Fruit fly (Drosophila melanogaster): ENCODE measurements around the gene RhoL.

RhoL gene

dm6 chr3R:9448320-9448719, 54.1 kb downstream of the RhoL start:
- peak; percentile 28 for TF ChIP-seq CG34376 (GFP tag; optimal IDR thresholded peaks at IDR 0.05)
- TF ChIP-seq CG12659 (GFP tag; optimal IDR thresholded peaks at IDR 0.05): peak; percentile 7
- TF ChIP-seq BtbVII (GFP tag; optimal IDR thresholded peaks at IDR 0.05): peak; percentile 41
- TF ChIP-seq CG14965 (GFP tag; optimal IDR thresholded peaks at IDR 0.05; ENCODE audit: borderline replicate concordance): no peak
- no peak for TF ChIP-seq zfh1 (GFP tag; IDR thresholded peaks at IDR 0.05)
- no peak for TF ChIP-seq CG2116 (GFP tag; optimal IDR thresholded peaks at IDR 0.05)
- peak; percentile 9 for TF ChIP-seq Meics (GFP tag; optimal IDR thresholded peaks at IDR 0.05)
- no peak for TF ChIP-seq CG2120 (GFP tag; optimal IDR thresholded peaks at IDR 0.05)
- TF ChIP-seq ATbp (GFP tag; optimal IDR thresholded peaks at IDR 0.05): peak; percentile 52
- TF ChIP-seq CG34224 (GFP tag; IDR thresholded peaks at IDR 0.05; ENCODE audit: partially characterized antibody): no peak
- TF ChIP-seq CG17385 (GFP tag; optimal IDR thresholded peaks at IDR 0.05): no peak
- TF ChIP-seq Awh (GFP tag; IDR thresholded peaks at IDR 0.05): 0 out of 2 replicates have a peak, but pooled peaks have one; percentile 15
- no peak for TF ChIP-seq hkb (optimal IDR thresholded peaks at IDR 0.05)
- TF ChIP-seq hkb (GFP tag; IDR thresholded peaks at IDR 0.05): peak; percentile 32; the same call in 1 of the 2 replicates
- no peak for TF ChIP-seq CG4820 (GFP tag; optimal IDR thresholded peaks at IDR 0.05)
- peak; percentile 11 for TF ChIP-seq CG4328 (GFP tag; optimal IDR thresholded peaks at IDR 0.05)
- TF ChIP-seq CG14014 (GFP tag; IDR thresholded peaks at IDR 0.05): peak; percentile 33; the same call in 1 of the 2 replicates
- TF ChIP-seq CHES-1-like (GFP tag; optimal IDR thresholded peaks at IDR 0.05): no peak
- TF ChIP-seq CG43689 (GFP tag; IDR thresholded peaks at IDR 0.05): no peak
- no peak for TF ChIP-seq Ets65A (GFP tag)
- TF ChIP-seq CG10267 (tag; optimal IDR thresholded peaks at IDR 0.05): no peak
- TF ChIP-seq caup (GFP tag; optimal IDR thresholded peaks at IDR 0.05; ENCODE audit: severe bottlenecking): peak; percentile 29
- TF ChIP-seq CG13775 (GFP tag; optimal IDR thresholded peaks at IDR 0.05): no peak
- peak; percentile 25 for TF ChIP-seq PHDP (tag; optimal IDR thresholded peaks at IDR 0.05)
- TF ChIP-seq prd (optimal IDR thresholded peaks at IDR 0.05): no peak
- TF ChIP-seq prd (GFP tag; IDR thresholded peaks at IDR 0.05): no peak
- TF ChIP-seq CG15601 (tag; optimal IDR thresholded peaks at IDR 0.05): peak; percentile 23
- no peak for TF ChIP-seq CG10366 (GFP tag; IDR thresholded peaks at IDR 0.05)
- TF ChIP-seq fd3F (GFP tag; optimal IDR thresholded peaks at IDR 0.05): no peak
- TF ChIP-seq peb (GFP tag; IDR thresholded peaks at IDR 0.05): no peak
- peak; percentile 22 for TF ChIP-seq CG6765 (GFP tag; optimal IDR thresholded peaks at IDR 0.05)
- no peak for TF ChIP-seq chn (GFP tag; optimal IDR thresholded peaks at IDR 0.05)
- no peak for TF ChIP-seq CG6791 (GFP tag; IDR thresholded peaks at IDR 0.05; ENCODE audit: partially characterized antibody)
- peak; percentile 9 for TF ChIP-seq wek (GFP tag; optimal IDR thresholded peaks at IDR 0.05)
- TF ChIP-seq CG14667 (GFP tag; IDR thresholded peaks at IDR 0.05): no peak
- peak; percentile 14 for TF ChIP-seq dmrt99B (tag; optimal IDR thresholded peaks at IDR 0.05)
- no peak for TF ChIP-seq zfh2 (GFP tag; optimal IDR thresholded peaks at IDR 0.05)
- no peak for TF ChIP-seq fru (optimal IDR thresholded peaks at IDR 0.05)
- TF ChIP-seq CG12155 (GFP tag; optimal IDR thresholded peaks at IDR 0.05): no peak
- peak; percentile 36 for TF ChIP-seq CG17359 (tag; optimal IDR thresholded peaks at IDR 0.05)
- TF ChIP-seq CG12299 (tag; optimal IDR thresholded peaks at IDR 0.05): peak; percentile 5
- TF ChIP-seq CG11085 (GFP tag; IDR thresholded peaks at IDR 0.05): no peak
- TF ChIP-seq CG30020 (tag; optimal IDR thresholded peaks at IDR 0.05): no peak
- TF ChIP-seq vvl (GFP tag; IDR thresholded peaks at IDR 0.05): no peak
- peak; percentile 59 for TF ChIP-seq lab (GFP tag; optimal IDR thresholded peaks at IDR 0.05)
- 0 out of 2 replicates have a peak, but pooled peaks have one; percentile 6 for TF ChIP-seq seq (GFP tag; IDR thresholded peaks at IDR 0.05)
- no peak for TF ChIP-seq tna (GFP tag; IDR thresholded peaks at IDR 0.05; ENCODE audit: partially characterized antibody)
- no peak for TF ChIP-seq eyg (GFP tag; optimal IDR thresholded peaks at IDR 0.05)
- TF ChIP-seq HHEX (GFP tag; optimal IDR thresholded peaks at IDR 0.05): peak; percentile 52
- 0 out of 2 replicates have a peak, but pooled peaks have one; percentile 19 for TF ChIP-seq E2f2 (GFP tag; IDR thresholded peaks at IDR 0.05)
- peak; percentile 56 for TF ChIP-seq CG13296 (GFP tag; optimal IDR thresholded peaks at IDR 0.05)
